Fruit fly (Drosophila melanogaster) whole organism, embryonic: Measurements from ENCODE around the gene Dus3.

Source experiments
- Antp ChIP-seq: fragments of 200-800 bp; sonication (Bioruptor generic); optimal IDR thresholded peaks from 3 replicates; lab custom pipeline; 2016; ENCODE audit warnings: missing biosample characterization, missing genetic modification characterization
- Atf6 ChIP-seq: fragments of 200-800 bp; sonication (Bioruptor generic); IDR thresholded peaks from 2 replicates; pipeline ENCODE4 v1.3.6; 2022; ENCODE audit warnings: missing biosample characterization, missing genetic modification characterization
- Blimp-1 ChIP-seq: fragments of 200-800 bp; sonication (Bioruptor generic); optimal IDR thresholded peaks from 3 replicates; lab custom pipeline; 2018; ENCODE audit warnings: missing biosample characterization, missing genetic modification characterization, mild to moderate bottlenecking, moderate library complexity, missing genetic modification reagents
- CG10543 ChIP-seq: fragments of 200-800 bp; sonication (Bioruptor generic); optimal IDR thresholded peaks from 3 replicates; lab custom pipeline; 2017; ENCODE audit warnings: missing biosample characterization, mild to moderate bottlenecking, missing genetic modification characterization, moderate library complexity
- CG10979 ChIP-seq: fragments of 200-800 bp; sonication (Bioruptor generic); optimal IDR thresholded peaks from 2 replicates; lab custom pipeline; 2018; ENCODE audit warnings: missing biosample characterization, mild to moderate bottlenecking, missing genetic modification characterization, moderate library complexity
- CG11456 ChIP-seq: fragments of 200-800 bp; sonication (Bioruptor generic); IDR thresholded peaks from 3 replicates; pipeline ENCODE4 v1.3.6; 2022; ENCODE audit warnings: missing biosample characterization, missing genetic modification characterization
- CG11504 ChIP-seq: fragments of 200-800 bp; sonication (Bioruptor generic); optimal IDR thresholded peaks from 3 replicates; lab custom pipeline; 2019; ENCODE audit warnings: missing biosample characterization, mild to moderate bottlenecking, missing genetic modification characterization, moderate library complexity
- CG12071 ChIP-seq: fragments of 200-800 bp; sonication (Bioruptor generic); optimal IDR thresholded peaks from 3 replicates; lab custom pipeline; 2018; ENCODE audit warnings: missing biosample characterization, mild to moderate bottlenecking, missing genetic modification characterization
- CG12299 ChIP-seq: fragments of 200-800 bp; sonication (Bioruptor generic); optimal IDR thresholded peaks from 2 replicates; lab custom pipeline; 2018; ENCODE audit warnings: missing biosample characterization, mild to moderate bottlenecking, missing genetic modification characterization
- CG13287 ChIP-seq: fragments of 200-800 bp; sonication (Bioruptor generic); IDR thresholded peaks from 2 replicates; pipeline ENCODE4 v1.3.6; 2022; ENCODE audit warnings: missing biosample characterization, missing genetic modification characterization; ENCODE audit not compliant: partially characterized antibody
- CG13296 ChIP-seq: fragments of 200-800 bp; sonication (Bioruptor generic); optimal IDR thresholded peaks from 3 replicates; lab custom pipeline; 2018; ENCODE audit warnings: missing biosample characterization, mild to moderate bottlenecking, missing genetic modification characterization
- CG14050 ChIP-seq: fragments of 200-800 bp; sonication (Bioruptor generic); IDR thresholded peaks from 3 replicates; pipeline ENCODE4 v1.3.6; 2022; ENCODE audit warnings: missing biosample characterization, missing genetic modification characterization
- CG34224 ChIP-seq: fragments of 200-800 bp; sonication (Bioruptor generic); IDR thresholded peaks from 3 replicates; pipeline ENCODE4 v1.3.6; 2022; ENCODE audit warnings: missing biosample characterization, missing genetic modification characterization; ENCODE audit not compliant: partially characterized antibody
- CG34422 ChIP-seq: fragments of 200-800 bp; sonication (Bioruptor generic); IDR thresholded peaks from 3 replicates; pipeline ENCODE4 v1.3.6; 2022; ENCODE audit warnings: missing biosample characterization, missing genetic modification characterization
- CG5245 ChIP-seq: fragments of 200-800 bp; sonication (Bioruptor generic); optimal IDR thresholded peaks from 3 replicates; lab custom pipeline; 2016; ENCODE audit warnings: missing biosample characterization, missing genetic modification characterization
- Deaf1 ChIP-seq: fragments of 200-800 bp; optimal IDR thresholded peaks from 3 replicates; lab custom pipeline; 2019; ENCODE audit warnings: missing biosample characterization, mild to moderate bottlenecking, missing genetic modification characterization, moderate library complexity
- Dfd ChIP-seq, 2 experiments: fragments of >200 bp; optimal IDR thresholded peaks; 2 replicates each; lab custom pipeline; 2017; ENCODE audit warnings: missing biosample characterization in 2 of 2, missing genetic modification characterization in 2 of 2
- Dp ChIP-seq: fragments of 200-800 bp; sonication (Bioruptor generic); optimal IDR thresholded peaks from 2 replicates; lab custom pipeline; 2018; ENCODE audit warnings: missing biosample characterization, mild to moderate bottlenecking, missing genetic modification characterization, moderate library complexity
- Elba2 ChIP-seq: fragments of 200-800 bp; sonication (Bioruptor generic); optimal IDR thresholded peaks from 3 replicates; lab custom pipeline; 2016; ENCODE audit warnings: missing biosample characterization, missing genetic modification characterization
- Gug ChIP-seq: fragments of 200-800 bp; sonication (Bioruptor generic); IDR thresholded peaks from 4 replicates; pipeline ENCODE4 v1.3.6; 2022; ENCODE audit warnings: missing biosample characterization, missing genetic modification characterization
- HmgD ChIP-seq: fragments of 200-800 bp; sonication (Bioruptor generic); optimal IDR thresholded peaks from 3 replicates; lab custom pipeline; 2016; ENCODE audit warnings: missing biosample characterization, missing genetic modification characterization
- MESR4 ChIP-seq: fragments of 200-800 bp; sonication (Bioruptor generic); optimal IDR thresholded peaks from 2 replicates; lab custom pipeline; 2018; ENCODE audit warnings: missing biosample characterization, mild to moderate bottlenecking, missing genetic modification characterization, moderate library complexity
- NC2β ChIP-seq: fragments of 200-800 bp; sonication (Bioruptor generic); optimal IDR thresholded peaks from 2 replicates; lab custom pipeline; 2016; ENCODE audit warnings: missing biosample characterization, missing genetic modification characterization
- Pdp1 ChIP-seq, 2 experiments: fragments of 200-800 bp; sonication (Bioruptor generic); optimal IDR thresholded peaks; 3 replicates each; lab custom pipeline; 2016; ENCODE audit warnings: missing biosample characterization in 2 of 2, missing genetic modification characterization in 2 of 2, mild to moderate bottlenecking in 1 of 2, moderate library complexity in 1 of 2
- Vsx1 ChIP-seq: fragments of 200-800 bp; sonication (Bioruptor generic); optimal IDR thresholded peaks from 2 replicates; lab custom pipeline; 2017; ENCODE audit warnings: missing biosample characterization, mild to moderate bottlenecking, missing genetic modification characterization, missing genetic modification reagents
- amos ChIP-seq: fragments of 200-800 bp; sonication (Bioruptor generic); IDR thresholded peaks from 2 replicates; pipeline ENCODE4 v1.3.6; 2022; ENCODE audit warnings: missing biosample characterization, missing genetic modification characterization; ENCODE audit not compliant: partially characterized antibody
- bbx ChIP-seq: fragments of 200-800 bp; sonication (Bioruptor generic); IDR thresholded peaks from 2 replicates; pipeline ENCODE4 v1.3.6; 2022; ENCODE audit warnings: missing biosample characterization, missing genetic modification characterization; ENCODE audit not compliant: partially characterized antibody
- bowl ChIP-seq: fragments of 200-800 bp; sonication (Bioruptor generic); IDR thresholded peaks from 2 replicates; pipeline ENCODE4 v1.3.6; 2022; ENCODE audit warnings: missing biosample characterization, missing genetic modification characterization
- br ChIP-seq: fragments of >200 bp; optimal IDR thresholded peaks from 2 replicates; lab custom pipeline; 2017
- cad ChIP-seq: fragments of >200 bp; optimal IDR thresholded peaks from 2 replicates; lab custom pipeline; 2017; ENCODE audit warnings: missing biosample characterization, missing genetic modification characterization
- cg ChIP-seq: fragments of 200-800 bp; sonication (Bioruptor generic); optimal IDR thresholded peaks from 3 replicates; lab custom pipeline; 2019; ENCODE audit warnings: missing biosample characterization, mild to moderate bottlenecking, missing genetic modification characterization, moderate library complexity
- chinmo ChIP-seq: fragments of 200-800 bp; sonication (Bioruptor generic); IDR thresholded peaks from 4 replicates; pipeline ENCODE4 v1.3.6; 2022; ENCODE audit warnings: missing biosample characterization, missing genetic modification characterization; ENCODE audit not compliant: partially characterized antibody
- chm ChIP-seq: fragments of 200-800 bp; sonication (Bioruptor generic); IDR thresholded peaks from 2 replicates; pipeline ENCODE4 v1.3.6; 2022; ENCODE audit warnings: missing biosample characterization, missing genetic modification characterization
- crc ChIP-seq: fragments of 200-800 bp; sonication (Bioruptor generic); optimal IDR thresholded peaks from 2 replicates; lab custom pipeline; 2016; ENCODE audit warnings: missing biosample characterization, missing genetic modification characterization
- dysf ChIP-seq: fragments of 200-800 bp; sonication (Bioruptor generic); IDR thresholded peaks from 3 replicates; pipeline ENCODE4 v1.3.6; 2022; ENCODE audit warnings: missing biosample characterization, missing genetic modification characterization
- esg ChIP-seq: fragments of 200-800 bp; sonication (Bioruptor generic); conservative IDR thresholded peaks from 2 replicates; pipeline ENCODE4 v1.3.6; 2022; ENCODE audit warnings: missing biosample characterization, missing genetic modification characterization
- exex ChIP-seq: fragments of 200-800 bp; sonication (Bioruptor generic); optimal IDR thresholded peaks from 4 replicates; lab custom pipeline; 2018; ENCODE audit warnings: missing biosample characterization, mild to moderate bottlenecking, missing genetic modification characterization, moderate library complexity
- grn ChIP-seq: fragments of 200-800 bp; sonication (Bioruptor generic); optimal IDR thresholded peaks from 3 replicates; lab custom pipeline; 2017; ENCODE audit warnings: missing biosample characterization, missing genetic modification characterization
- lmd ChIP-seq: fragments of 200-800 bp; sonication (Bioruptor generic); IDR thresholded peaks from 2 replicates; pipeline ENCODE4 v1.3.6; 2022; ENCODE audit warnings: missing biosample characterization, missing genetic modification characterization
- mirr ChIP-seq: fragments of 200-800 bp; sonication (Bioruptor generic); optimal IDR thresholded peaks from 3 replicates; lab custom pipeline; 2018; ENCODE audit warnings: missing biosample characterization, mild to moderate bottlenecking, missing genetic modification characterization
- nerfin-1 ChIP-seq: fragments of 200-800 bp; sonication (Bioruptor generic); optimal IDR thresholded peaks from 3 replicates; lab custom pipeline; 2019; ENCODE audit warnings: missing biosample characterization, mild to moderate bottlenecking, missing genetic modification characterization, moderate library complexity
- peb ChIP-seq: fragments of 200-800 bp; sonication (Bioruptor generic); IDR thresholded peaks from 2 replicates; pipeline ENCODE4 v1.3.6; 2022; ENCODE audit warnings: missing biosample characterization, missing genetic modification characterization
- phol ChIP-seq: fragments of 200-800 bp; sonication (Bioruptor generic); optimal IDR thresholded peaks from 3 replicates; lab custom pipeline; 2018; ENCODE audit warnings: missing biosample characterization, mild to moderate bottlenecking, missing genetic modification characterization, moderate library complexity
- sd ChIP-seq: fragments of 200-800 bp; sonication (Bioruptor generic); optimal IDR thresholded peaks from 3 replicates; lab custom pipeline; 2018; ENCODE audit warnings: missing biosample characterization, mild to moderate bottlenecking, missing genetic modification characterization, moderate library complexity
- sob ChIP-seq: fragments of 200-800 bp; sonication (Bioruptor generic); IDR thresholded peaks from 2 replicates; pipeline ENCODE4 v1.3.6; 2022; ENCODE audit warnings: missing biosample characterization, missing genetic modification characterization
- trem ChIP-seq: fragments of 200-800 bp; optimal IDR thresholded peaks from 3 replicates; lab custom pipeline; 2019; ENCODE audit warnings: missing biosample characterization, mild to moderate bottlenecking, missing genetic modification characterization, moderate library complexity
- yki ChIP-seq: fragments of >200 bp; optimal IDR thresholded peaks from 3 replicates; lab custom pipeline; 2018
- zf30C ChIP-seq: fragments of 200-800 bp; sonication (Bioruptor generic); optimal IDR thresholded peaks from 3 replicates; lab custom pipeline; 2018; ENCODE audit warnings: missing biosample characterization, mild to moderate bottlenecking, missing genetic modification characterization

Dus3 gene

DNA sequence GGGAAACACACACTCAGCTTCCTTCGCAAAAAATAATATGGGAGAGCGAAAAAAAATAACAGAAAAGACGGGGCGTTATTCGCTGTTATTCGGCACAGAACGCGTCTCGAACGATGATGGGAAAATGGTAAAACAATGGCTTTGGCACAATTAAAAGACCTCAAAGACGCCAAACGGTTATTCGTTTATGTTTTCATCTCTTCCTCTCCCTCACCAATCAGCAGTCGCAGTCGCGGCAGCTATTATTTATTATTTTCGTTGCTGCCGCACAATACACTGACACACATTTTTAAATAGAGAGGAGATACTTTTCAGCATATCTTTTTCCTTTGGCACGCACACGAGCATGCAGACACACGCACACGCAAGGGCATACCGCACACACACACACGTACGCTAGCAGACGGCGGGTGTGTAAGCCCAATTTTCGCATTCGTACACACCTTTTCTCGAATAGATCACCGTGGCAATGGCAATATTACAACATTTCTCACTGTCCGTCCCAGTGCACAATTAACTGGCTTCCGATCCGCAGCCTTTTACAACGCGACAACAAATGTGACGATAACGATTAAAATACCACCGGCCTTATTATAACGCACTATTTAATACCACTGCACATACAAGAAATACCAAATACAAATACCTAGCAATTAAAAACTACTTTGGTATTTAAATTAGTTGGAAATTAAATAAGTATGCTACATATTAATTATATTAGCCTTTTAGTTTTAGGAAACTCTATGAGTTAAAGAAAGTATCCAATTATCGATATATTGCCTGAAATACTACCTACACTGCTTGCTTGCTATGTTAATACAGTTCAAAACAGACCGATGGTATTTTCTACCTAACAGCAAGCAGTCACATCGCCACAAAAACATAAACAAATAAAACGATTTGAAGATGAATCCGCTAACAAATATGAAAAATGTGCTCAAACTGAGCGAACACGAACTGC, 32.9 kb downstream of the Dus3 start, which contains the start of the genes CdGAPr and CG10466 (continued):
- peak; percentile 58 for TF ChIP-seq CG11504 (tag; lab: Kevin White, UChicago)
- no peak for TF ChIP-seq br (lab: Kevin White, UChicago)
- no peak for TF ChIP-seq dysf
- no peak for TF ChIP-seq CG11456 (GFP tag; lab: Robert Waterston, UW)
- TF ChIP-seq CG12299 = peak; percentile 52
- peak in 1 of 2 experiments; percentile 40 for TF ChIP-seq Pdp1 (GFP tag; optimal IDR thresholded peaks at IDR 0.05; lab: Kevin White, UChicago)
- TF ChIP-seq mirr (GFP tag; lab: Kevin White, UChicago) = peak; percentile 26
- TF ChIP-seq cg (GFP tag; lab: Kevin White, UChicago) = peak; percentile 71
- peak; percentile 44; the same call in 1 of the 2 replicates for TF ChIP-seq chm
- TF ChIP-seq sob = 0 out of 2 replicates have a peak, but pooled peaks have one; percentile 25
- no peak for TF ChIP-seq Antp (GFP tag; lab: Kevin White, UChicago)
- peak; percentile 13 for TF ChIP-seq Vsx1
- peak; percentile 62 for TF ChIP-seq sd
- no peak for TF ChIP-seq CG13287
- TF ChIP-seq Elba2 (GFP tag; lab: Kevin White, UChicago) = no peak
- no peak for TF ChIP-seq crc (GFP tag; lab: Kevin White, UChicago)
- TF ChIP-seq Gug (GFP tag; lab: Robert Waterston, UW) = no peak
- TF ChIP-seq yki (lab: Kevin White, UChicago) = no peak
- TF ChIP-seq chinmo (GFP tag; lab: Robert Waterston, UW) = no peak
- peak; percentile 79 for TF ChIP-seq trem (tag; lab: Kevin White, UChicago)
- no peak for TF ChIP-seq CG5245 (GFP tag; lab: Kevin White, UChicago)
- peak; percentile 34; the same call in 1 of the 3 replicates for TF ChIP-seq CG34422 (GFP tag; lab: Robert Waterston, UW)
- TF ChIP-seq CG34224 (GFP tag; lab: Robert Waterston, UW) = peak; percentile 14; the same call in 1 of the 3 replicates
- TF ChIP-seq zf30C = no peak
- peak; percentile 26 for TF ChIP-seq CG12071
- no peak for TF ChIP-seq cad (GFP tag; lab: Kevin White, UChicago)
- no peak for TF ChIP-seq CG13296
- peak; percentile 37 for TF ChIP-seq amos
- no peak for TF ChIP-seq Atf6 (GFP tag; lab: Robert Waterston, UW)
- 0 out of 2 replicates have a peak, but pooled peaks have one; percentile 20 for TF ChIP-seq bowl (GFP tag; lab: Robert Waterston, UW)
- TF ChIP-seq MESR4 (GFP tag; lab: Kevin White, UChicago) = peak; percentile 81
- peak; percentile 24 for TF ChIP-seq Blimp-1
- TF ChIP-seq exex = peak; percentile 1
- no peak for TF ChIP-seq CG10979
- TF ChIP-seq CG10543 = peak; percentile 21
- TF ChIP-seq HmgD (GFP tag; lab: Kevin White, UChicago) = no peak
- TF ChIP-seq grn (GFP tag; lab: Kevin White, UChicago) = no peak
- peak; percentile 36 for TF ChIP-seq bbx (GFP tag; lab: Robert Waterston, UW)
- TF ChIP-seq phol = peak; percentile 46
- no peak for TF ChIP-seq peb
- TF ChIP-seq NC2β = no peak
- no peak for TF ChIP-seq CG14050
- peak; percentile 38 for TF ChIP-seq Dp (GFP tag; lab: Kevin White, UChicago)
- no peak for TF ChIP-seq lmd (GFP tag; lab: Robert Waterston, UW)
- TF ChIP-seq esg (GFP tag; lab: Robert Waterston, UW) = no peak
- TF ChIP-seq Dfd (GFP tag; optimal IDR thresholded peaks at IDR 0.05; lab: Kevin White, UChicago) = no peak
- no peak for TF ChIP-seq nerfin-1 (tag; lab: Kevin White, UChicago)
- peak; percentile 5 for TF ChIP-seq Deaf1 (tag; lab: Kevin White, UChicago)
